Fruit fly (Drosophila melanogaster) whole organism, larva: ENCODE measurements around the gene CG9451.

Experiments
- noc ChIP-seq: fragments of 200-800 bp; sonication (Bioruptor generic); optimal IDR thresholded peaks from 3 replicates; lab custom pipeline; 2019; ENCODE audit warnings: missing biosample characterization, mild to moderate bottlenecking, missing genetic modification characterization, moderate library complexity

Gene CG9451

DNA sequence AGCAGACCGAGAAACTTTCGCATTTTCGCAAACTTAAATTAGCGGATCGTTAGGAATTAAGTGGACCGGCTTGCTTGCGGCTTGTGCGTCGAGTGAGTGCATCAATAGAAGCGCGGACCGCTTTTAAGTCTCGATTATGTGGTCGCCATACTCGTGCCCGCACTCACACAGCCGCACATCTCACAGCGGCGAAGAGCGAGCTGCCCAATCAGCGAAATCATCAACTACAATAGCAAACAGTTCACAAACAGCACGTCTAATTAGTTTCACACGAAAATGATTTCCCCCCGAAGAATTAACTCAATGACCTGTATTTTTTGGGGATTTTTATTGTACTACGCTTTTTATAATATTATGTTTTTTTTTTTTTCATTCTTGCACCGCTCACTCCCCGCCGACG, at the start of gene CG9451:
Gene CG9451 (minus strand): TSS at position 101 of the 400 bp plus-strand sequence.
- TF ChIP-seq noc (tag; lab: Kevin White, UChicago), result peak; percentile 20

DNA sequence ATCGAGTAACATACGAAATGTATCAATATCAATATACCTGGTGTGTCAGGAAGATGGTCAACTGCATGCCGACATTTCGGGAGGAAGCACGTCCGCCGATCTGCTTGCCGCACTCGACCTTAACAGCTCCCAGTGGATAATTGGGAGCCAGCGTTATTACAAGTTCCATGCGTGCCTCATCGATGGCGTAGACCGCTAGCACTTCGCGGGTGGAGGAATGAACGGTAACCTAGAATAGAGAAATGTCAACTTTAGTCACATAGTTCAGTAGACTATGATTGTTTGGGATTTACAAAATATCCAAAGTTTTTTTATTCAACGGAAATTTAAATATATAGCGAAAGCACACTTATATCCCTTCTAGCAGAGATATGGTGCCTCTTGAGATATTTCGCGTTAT, 44.2 kb upstream of the CG9451 start, which contains the start of the genes CG46435 and Rcd7:
Gene CG46435 (plus strand): TSS at position 301 of the 400 bp plus-strand sequence.
Gene Rcd7 (plus strand): TSS at position 301 of the 400 bp plus-strand sequence.
- TF ChIP-seq noc (tag; lab: Kevin White, UChicago), result no peak

dm6 chr3L:19544105-19544504, 43.5 kb upstream of the CG9451 start, which contains the start of the genes CG46434 and Dred:
Gene CG46434 (minus strand): TSS chr3L:19544205.
Gene Dred (minus strand): TSS chr3L:19544205.
- TF ChIP-seq noc (tag; lab: Kevin White, UChicago), result no peak

dm6 chr3L:19532443-19532842, 31.8 kb upstream of the CG9451 start, which contains the start of gene Cpr76Bd:
Gene Cpr76Bd (plus strand): TSS chr3L:19532743.
- TF ChIP-seq noc (tag; lab: Kevin White, UChicago), result no peak

dm6 chr3L:19528547-19528946, 27.9 kb upstream of the CG9451 start:
- no peak for TF ChIP-seq noc (tag; lab: Kevin White, UChicago)

dm6 chr3L:19525736-19526135, 25.1 kb upstream of the CG9451 start:
- TF ChIP-seq noc (tag; lab: Kevin White, UChicago), result no peak

DNA sequence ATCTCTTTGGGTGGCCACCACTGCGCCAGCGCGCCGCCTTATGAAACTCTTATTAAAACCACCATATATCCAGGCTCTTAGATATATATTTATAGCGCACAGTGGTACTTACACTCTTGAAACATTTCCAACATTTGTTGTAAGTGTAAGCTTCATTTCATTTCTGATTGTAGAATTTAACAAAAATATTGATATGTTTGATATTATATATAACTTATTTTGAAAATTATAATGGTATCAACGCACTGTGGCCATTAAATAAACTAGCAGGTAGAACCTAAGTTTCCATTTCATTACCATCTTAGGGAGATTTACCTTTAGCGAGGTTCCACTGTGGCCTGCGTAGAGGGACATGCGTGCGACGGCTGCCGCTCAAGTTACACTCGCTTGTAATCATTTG, 24.1 kb upstream of the CG9451 start:
- TF ChIP-seq noc (tag; lab: Kevin White, UChicago), result no peak

DNA sequence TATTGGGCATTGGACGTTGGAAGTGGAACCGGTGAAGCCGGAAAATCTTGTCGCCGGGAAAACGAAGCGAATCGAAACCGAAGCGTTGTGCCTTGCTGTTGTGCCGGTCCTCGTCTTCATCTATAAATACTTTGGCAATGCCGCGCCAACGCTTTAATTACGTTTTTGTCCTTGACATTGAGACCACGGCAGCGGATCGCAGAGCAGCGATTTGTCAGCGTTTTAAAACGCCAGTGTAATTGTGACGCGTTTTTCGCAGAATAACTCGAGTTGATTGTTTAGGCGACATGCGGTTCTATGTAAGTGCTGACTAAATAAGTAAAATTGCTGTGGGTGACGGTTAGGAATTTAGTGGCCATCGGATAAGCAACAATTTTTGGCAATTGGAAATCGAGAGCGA, 20.5 kb upstream of the CG9451 start:
- TF ChIP-seq noc (tag; lab: Kevin White, UChicago), result no peak

DNA sequence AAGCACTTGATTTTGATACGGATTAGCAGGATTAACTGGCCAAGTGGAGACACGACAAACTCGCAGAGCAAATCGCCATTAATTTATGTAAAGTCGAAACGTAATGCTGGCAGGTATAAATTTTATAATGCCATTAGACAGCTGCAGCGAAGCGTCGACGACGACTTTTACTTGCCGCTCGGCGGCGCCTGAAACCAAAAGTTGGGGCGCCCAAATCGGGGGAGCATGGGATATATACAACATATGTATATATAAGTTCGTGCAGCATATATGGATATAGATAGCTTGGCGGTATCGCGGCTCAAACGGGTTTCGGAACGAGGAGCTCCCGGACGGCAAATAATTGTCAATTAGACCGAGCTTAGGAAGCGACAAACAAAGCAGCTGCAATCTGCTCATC, 20.0 kb upstream of the CG9451 start, which contains the start of gene Cpr76Bc:
Gene Cpr76Bc (plus strand): TSS at position 301 of the 400 bp plus-strand sequence.
- TF ChIP-seq noc (tag; lab: Kevin White, UChicago), result no peak

DNA sequence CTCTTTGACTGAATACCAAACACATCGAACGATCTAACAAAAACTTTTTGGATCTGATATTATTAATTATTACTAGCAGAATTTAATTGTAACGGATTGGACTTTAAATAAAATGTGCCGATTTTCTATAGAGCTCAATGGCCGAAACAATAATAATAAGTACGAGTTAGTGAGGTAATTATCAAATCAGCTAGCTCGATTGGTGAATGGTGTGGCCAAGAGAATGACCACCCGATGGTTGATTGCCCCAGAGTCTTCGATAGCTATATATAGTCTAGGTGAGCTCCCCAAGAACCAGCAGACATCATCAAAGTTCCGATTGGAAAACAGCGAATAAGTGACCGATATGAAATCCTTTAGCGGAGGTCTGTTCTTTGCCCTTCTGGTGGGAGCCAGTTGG, 18.8 kb upstream of the CG9451 start, which contains the start of gene Cpr76Bb:
Gene Cpr76Bb (plus strand): TSS at position 301 of the 400 bp plus-strand sequence.
- TF ChIP-seq noc (tag; lab: Kevin White, UChicago), result no peak

DNA sequence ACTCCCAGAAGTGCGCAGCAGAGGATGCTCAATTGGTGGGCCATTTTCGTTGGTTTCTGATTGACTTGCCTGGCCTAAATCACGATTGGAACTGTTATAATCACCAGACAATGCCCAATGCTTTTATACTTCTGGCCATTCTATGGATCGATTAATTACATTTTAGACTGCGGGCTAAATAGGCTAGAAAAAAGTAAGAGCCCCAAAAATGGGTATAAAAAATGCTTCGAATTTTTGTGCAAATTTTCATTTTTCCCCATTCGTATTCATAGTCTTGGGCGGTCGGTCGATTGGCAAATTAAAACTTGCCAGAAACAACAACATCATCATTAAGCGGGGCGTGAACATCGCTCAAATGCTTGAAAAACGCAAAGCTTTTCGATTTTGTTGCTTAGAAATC, 17.6 kb upstream of the CG9451 start, which contains the start of gene Cpr76Ba:
Gene Cpr76Ba (minus strand): TSS at position 101 of the 400 bp plus-strand sequence.
- no peak for TF ChIP-seq noc (tag; lab: Kevin White, UChicago)

dm6 chr3L:19516547-19516946, 15.9 kb upstream of the CG9451 start:
- TF ChIP-seq noc (tag; lab: Kevin White, UChicago), result no peak

dm6 chr3L:19512672-19513071, 12.1 kb upstream of the CG9451 start:
- TF ChIP-seq noc (tag; lab: Kevin White, UChicago), result no peak

DNA sequence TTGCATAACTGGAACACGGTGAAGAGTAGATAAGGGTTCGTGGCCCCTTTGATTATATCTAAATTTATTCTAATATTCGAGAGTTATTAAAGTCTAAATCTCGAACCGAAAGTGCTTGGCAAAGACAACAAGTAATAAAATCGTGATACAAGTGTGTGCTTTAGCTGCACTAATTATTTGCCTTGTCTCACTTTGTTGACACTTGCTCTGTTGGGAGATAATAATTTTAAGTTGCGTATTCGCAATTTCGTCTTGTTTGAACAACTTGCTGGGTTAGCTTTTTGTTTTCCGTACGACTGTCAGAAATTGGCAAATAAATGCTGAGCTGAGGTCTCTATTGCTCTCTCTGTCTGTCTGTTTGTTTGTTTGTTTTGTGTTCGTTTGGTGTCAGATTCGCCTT, 4.1 kb upstream of the CG9451 start:
- peak; percentile 71 for TF ChIP-seq noc (tag; lab: Kevin White, UChicago)

- no peak for TF ChIP-seq noc (tag; lab: Kevin White, UChicago)
Measured at dm6 chr3L:19503770-19504169, 3.2 kb upstream of the CG9451 start, which contains the start of gene CG9452. Gene CG9452 (minus strand): TSS chr3L:19503870.

DNA sequence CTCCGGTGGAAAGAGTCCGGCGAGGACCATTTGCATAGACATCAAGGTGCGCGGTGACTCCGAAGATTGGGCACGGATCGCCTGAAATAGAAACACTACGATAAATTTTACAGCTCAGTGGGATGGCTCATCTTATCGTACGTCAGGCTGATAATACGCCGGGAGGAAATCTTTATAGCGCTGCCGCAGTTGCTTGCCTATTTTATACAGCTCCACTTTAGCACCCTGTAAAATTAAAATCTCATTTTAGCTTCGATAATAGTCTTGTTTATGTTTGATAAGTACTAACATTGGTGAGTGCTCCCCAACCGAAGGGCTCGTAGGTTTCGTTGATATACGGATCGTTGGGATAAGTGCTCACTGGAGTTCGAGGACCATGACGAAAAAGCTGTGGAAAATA, 1.3 kb downstream of the CG9451 start:
- no peak for TF ChIP-seq noc (tag; lab: Kevin White, UChicago)

dm6 chr3L:19497623-19498022, 3.0 kb downstream of the CG9451 start, which contains the start of gene CG9449:
Gene CG9449 (minus strand): TSS chr3L:19497723.
- no peak for TF ChIP-seq noc (tag; lab: Kevin White, UChicago)
